Worm (Caenorhabditis elegans): ENCODE results near the gene fbxa-86.

Gene fbxa-86

ce11 chrIV:4930754-4931322 lies 7.0 kb downstream of the fbxa-86 start (continued):
- peak; percentile 34 for TF ChIP-seq lsl-1 (GFP tag; optimal IDR thresholded peaks at IDR 0.05)
- TF ChIP-seq mcd-1 (GFP tag; IDR thresholded peaks at IDR 0.05): no peak
- TF ChIP-seq ceh-100 (GFP tag; IDR thresholded peaks at IDR 0.05): peak; percentile 46; the same call in 1 of the 2 replicates
- TF ChIP-seq unc-62 (GFP tag; optimal IDR thresholded peaks at IDR 0.05): no peak
- peak; percentile 91 for TF ChIP-seq lin-26 (GFP tag; IDR thresholded peaks at IDR 0.05)
- TF ChIP-seq cebp-1 (GFP tag; IDR thresholded peaks at IDR 0.05): peak; percentile 44; the same call in 1 of the 2 replicates
- TF ChIP-seq cebp-1 (tag; optimal IDR thresholded peaks at IDR 0.05): no peak
- TF ChIP-seq tlf-1 (GFP tag; optimal IDR thresholded peaks at IDR 0.05): peak; percentile 11
- no peak for TF ChIP-seq ets-4 (GFP tag; optimal IDR thresholded peaks at IDR 0.05)
- peak in 1 of 2 experiments; percentile 39 for TF ChIP-seq let-607 (tag; optimal IDR thresholded peaks at IDR 0.05)
- TF ChIP-seq aptf-3 (GFP tag; IDR thresholded peaks at IDR 0.05): 0 out of 2 replicates have a peak, but pooled peaks have one; percentile 57
- no peak for TF ChIP-seq lsy-27 (tag; optimal IDR thresholded peaks at IDR 0.05; ENCODE audit: borderline replicate concordance, insufficient read depth)
- no peak for TF ChIP-seq nhr-80 (tag; optimal IDR thresholded peaks at IDR 0.05)
- 0 out of 2 replicates have a peak, but pooled peaks have one; percentile 54 for TF ChIP-seq ztf-25 (GFP tag; IDR thresholded peaks at IDR 0.05)
- no peak for TF ChIP-seq ceh-91 (GFP tag; IDR thresholded peaks at IDR 0.05)
- TF ChIP-seq hlh-26 (GFP tag; conservative IDR thresholded peaks at IDR 0.05): no peak
- no peak for TF ChIP-seq F10E7.11 (tag; optimal IDR thresholded peaks at IDR 0.05)
- no peak for TF ChIP-seq gei-17 (GFP tag; optimal IDR thresholded peaks at IDR 0.05)

ce11 chrIV:4930045-4930444 lies 7.8 kb downstream of the fbxa-86 start, which contains the start of gene Y9C9A.8:
Y9C9A.8 (plus strand) TSS chrIV:4930345.
- no peak for TF ChIP-seq ceh-40 (GFP tag; IDR thresholded peaks at IDR 0.05)
- TF ChIP-seq let-526 (GFP tag; IDR thresholded peaks at IDR 0.05): no peak
- no peak for TF ChIP-seq egl-44 (GFP tag; IDR thresholded peaks at IDR 0.05)
- TF ChIP-seq lin-26 (GFP tag; IDR thresholded peaks at IDR 0.05): no peak
- no peak for TF ChIP-seq T26A5.8 (tag; optimal IDR thresholded peaks at IDR 0.05)
- no peak for TF ChIP-seq pbrm-1 (GFP tag; IDR thresholded peaks at IDR 0.05)

ce11 chrIV:4920595-4920994 lies 17.2 kb downstream of the fbxa-86 start:
- TF ChIP-seq ceh-40 (GFP tag; IDR thresholded peaks at IDR 0.05) (peak; percentile 85; the same call in 1 of the 2 replicates), hsf-1 (GFP tag; IDR thresholded peaks at IDR 0.05) (peak; percentile 97)

ce11 chrIV:4917774-4918173 lies 20.0 kb downstream of the fbxa-86 start, which contains the start of gene str-158:
str-158 (plus strand) TSS chrIV:4918074.
- TF ChIP-seq snpc-1.3 (tag; optimal IDR thresholded peaks at IDR 0.05; ENCODE audit: insufficient read depth) (no peak), F55B11.4 (tag; optimal IDR thresholded peaks at IDR 0.05; ENCODE audit: borderline replicate concordance, insufficient read depth) (no peak), pha-4 (tag; optimal IDR thresholded peaks at IDR 0.05) (no peak), snpc-4 (GFP tag; optimal IDR thresholded peaks at IDR 0.05) (no peak), snpc-4 (tag; optimal IDR thresholded peaks at IDR 0.05) (no peak), ccch-3 (GFP tag; optimal IDR thresholded peaks at IDR 0.05) (no peak), snpc-3.4 (tag; optimal IDR thresholded peaks at IDR 0.05) (no peak), die-1 (tag; optimal IDR thresholded peaks at IDR 0.05) (no peak), zfh-2 (GFP tag; conservative IDR thresholded peaks at IDR 0.05) (no peak)
